Worm (Caenorhabditis elegans) whole organism, L4 larva: ENCODE results near the gene mrps-18B.

ENCODE experiments used
- D1046.2 ChIP-seq: fragments of 200-800 bp; sonication (Bioruptor generic); IDR thresholded peaks from 2 replicates; pipeline ENCODE4 v1.3.6; 2022; ENCODE audit warnings: missing genetic modification characterization, missing compliant biosample characterization
- F10B5.3 ChIP-seq: sonication (generic microtip); optimal IDR thresholded peaks from 2 replicates; lab custom pipeline; 2016; ENCODE audit warnings: mild to moderate bottlenecking, missing genetic modification characterization, missing compliant biosample characterization
- R02D3.7 ChIP-seq: fragments of 150-350 bp; sonication (generic microtip); optimal IDR thresholded peaks from 3 replicates; lab custom pipeline; 2014; ENCODE audit warnings: missing biosample characterization, missing genetic modification characterization
- T20F7.1 ChIP-seq: fragments of 200-800 bp; sonication (Bioruptor generic); optimal IDR thresholded peaks from 2 replicates; lab custom pipeline; 2018; ENCODE audit warnings: mild to moderate bottlenecking, missing genetic modification characterization, missing compliant biosample characterization
- Y48G9A.11 ChIP-seq: fragments of 200-800 bp; sonication (Bioruptor generic); IDR thresholded peaks from 2 replicates; pipeline ENCODE4 v1.3.6; 2022; ENCODE audit warnings: missing genetic modification reagents, missing genetic modification characterization, missing compliant biosample characterization
- ZK337.2 ChIP-seq: fragments of 200-800 bp; sonication (Bioruptor generic); IDR thresholded peaks from 2 replicates; pipeline ENCODE4 v1.3.6; 2022; ENCODE audit warnings: missing genetic modification reagents, missing genetic modification characterization, missing compliant biosample characterization
- ZK546.5 ChIP-seq, 2 experiments: sonication (generic microtip); optimal IDR thresholded peaks; 2 replicates each; lab custom pipeline; 2017; ENCODE audit warnings: missing biosample characterization in 2 of 2, missing genetic modification characterization in 2 of 2
- aha-1 ChIP-seq: fragments of 150-350 bp; peaks from one replicate; lab custom pipeline; 2014; ENCODE audit warnings: missing biosample characterization, missing genetic modification characterization
- ceh-32 ChIP-seq: sonication (generic microtip); optimal IDR thresholded peaks from 2 replicates; lab custom pipeline; 2016; ENCODE audit warnings: mild to moderate bottlenecking, missing genetic modification characterization, missing compliant biosample characterization; ENCODE audit not compliant: poor library complexity
- ceh-62 ChIP-seq: sonication (generic microtip); optimal IDR thresholded peaks from 2 replicates; lab custom pipeline; 2017; ENCODE audit warnings: missing biosample characterization, missing genetic modification characterization
- ceh-82 ChIP-seq: sonication (generic microtip); optimal IDR thresholded peaks from 2 replicates; lab custom pipeline; 2017; ENCODE audit warnings: missing biosample characterization, missing genetic modification characterization
- ctbp-1 ChIP-seq: fragments of 200-800 bp; sonication (Bioruptor generic); IDR thresholded peaks from 2 replicates; pipeline ENCODE4 v1.3.6; 2022; ENCODE audit warnings: missing genetic modification reagents, missing genetic modification characterization, missing compliant biosample characterization
- daf-12 ChIP-seq: fragments of 150-350 bp; optimal IDR thresholded peaks from 2 replicates; lab custom pipeline; 2014; ENCODE audit warnings: missing biosample characterization, missing genetic modification reagents, missing genetic modification characterization
- dmd-6 ChIP-seq: fragments of 200-800 bp; sonication (Bioruptor generic); IDR thresholded peaks from 2 replicates; pipeline ENCODE4 v1.3.6; 2022; ENCODE audit warnings: missing genetic modification reagents, missing genetic modification characterization, missing compliant biosample characterization
- dmd-9 ChIP-seq: fragments of 200-800 bp; sonication (Bioruptor generic); IDR thresholded peaks from 2 replicates; pipeline ENCODE4 v1.3.6; 2022; ENCODE audit warnings: missing genetic modification reagents, missing genetic modification characterization, missing compliant biosample characterization
- dpl-1 ChIP-seq: fragments of 150-350 bp; optimal IDR thresholded peaks from 2 replicates; lab custom pipeline; 2014; ENCODE audit warnings: missing biosample characterization, missing genetic modification reagents, missing genetic modification characterization
- dve-1 ChIP-seq: sonication (generic microtip); optimal IDR thresholded peaks from 2 replicates; lab custom pipeline; 2017; ENCODE audit warnings: antibody characterized with exemption, mild to moderate bottlenecking, missing genetic modification characterization, missing compliant biosample characterization; ENCODE audit not compliant: insufficient read depth
- gei-8 ChIP-seq: fragments of 200-800 bp; sonication (Bioruptor generic); optimal IDR thresholded peaks from 2 replicates; lab custom pipeline; 2018; ENCODE audit warnings: mild to moderate bottlenecking, missing genetic modification characterization, missing compliant biosample characterization
- hif-1 ChIP-seq, 2 experiments: sonication (generic microtip); optimal IDR thresholded peaks; 2 replicates each; lab custom pipeline; 2016 to 2017; ENCODE audit warnings: missing compliant biosample characterization in 2 of 2, missing genetic modification characterization in 2 of 2, missing genetic modification reagents in 2 of 2, missing genotype in 2 of 2, mild to moderate bottlenecking in 1 of 2
- hlh-11 ChIP-seq: fragments of 200-800 bp; sonication (Bioruptor generic); optimal IDR thresholded peaks from 2 replicates; lab custom pipeline; 2018; ENCODE audit warnings: mild to moderate bottlenecking, missing genetic modification characterization, missing compliant biosample characterization
- hlh-30 ChIP-seq: sonication (generic microtip); optimal IDR thresholded peaks from 2 replicates; lab custom pipeline; 2017; ENCODE audit warnings: antibody characterized with exemption, mild to moderate bottlenecking, missing genetic modification characterization, missing compliant biosample characterization; ENCODE audit not compliant: insufficient read depth
- lin-15B ChIP-seq: fragments of 150-350 bp; sonication (generic microtip); optimal IDR thresholded peaks from 3 replicates; lab custom pipeline; 2014; ENCODE audit warnings: missing biosample characterization, missing genetic modification characterization
- madf-5 ChIP-seq, 2 experiments: fragments of 200-800 bp; sonication (Bioruptor generic); IDR thresholded peaks; 2 replicates each; pipeline ENCODE4 v1.3.6; 2022; ENCODE audit warnings: missing compliant biosample characterization in 2 of 2, missing genetic modification characterization in 2 of 2
- madf-9 ChIP-seq: fragments of 200-800 bp; sonication (Bioruptor generic); conservative IDR thresholded peaks from 2 replicates; pipeline ENCODE4 v1.3.6; 2022; ENCODE audit warnings: missing genetic modification reagents, missing genetic modification characterization, missing compliant biosample characterization
- mdl-1 ChIP-seq, 2 experiments: fragments of 150-350 bp in 1 of 2; sonication (generic microtip) in 1 of 2; optimal IDR thresholded peaks; 2 replicates each; lab custom pipeline; 2014 to 2017; ENCODE audit warnings: missing biosample characterization in 2 of 2, missing genetic modification characterization in 2 of 2
- mes-2 ChIP-seq: sonication (generic microtip); optimal IDR thresholded peaks from 2 replicates; lab custom pipeline; 2016; ENCODE audit warnings: missing genotype, mild to moderate bottlenecking, missing genetic modification characterization, missing compliant biosample characterization; ENCODE audit not compliant: poor library complexity, severe bottlenecking
- mxl-3 ChIP-seq: fragments of 200-800 bp; sonication (Bioruptor generic); optimal IDR thresholded peaks from 2 replicates; lab custom pipeline; 2018; ENCODE audit warnings: mild to moderate bottlenecking, missing genetic modification characterization, missing compliant biosample characterization
- nhr-10 ChIP-seq: fragments of 150-350 bp; optimal IDR thresholded peaks from 2 replicates; lab custom pipeline; 2014; ENCODE audit warnings: missing biosample characterization, missing genetic modification characterization
- nhr-102 ChIP-seq: sonication (generic microtip); optimal IDR thresholded peaks from 2 replicates; lab custom pipeline; 2016; ENCODE audit warnings: mild to moderate bottlenecking, missing genetic modification characterization, moderate library complexity, missing compliant biosample characterization
- nhr-11 ChIP-seq: fragments of 150-350 bp; optimal IDR thresholded peaks from 2 replicates; lab custom pipeline; 2014; ENCODE audit warnings: missing biosample characterization, missing genetic modification characterization
- nhr-28 ChIP-seq: fragments of 150-350 bp; optimal IDR thresholded peaks from 2 replicates; lab custom pipeline; 2014; ENCODE audit warnings: missing biosample characterization, missing genetic modification characterization
- nhr-41 ChIP-seq: fragments of 200-800 bp; sonication (Bioruptor generic); IDR thresholded peaks from 2 replicates; pipeline ENCODE4 v1.3.6; 2022; ENCODE audit warnings: missing genetic modification reagents, missing genetic modification characterization, missing compliant biosample characterization
- nhr-48 ChIP-seq: sonication (generic microtip); optimal IDR thresholded peaks from 2 replicates; lab custom pipeline; 2016; ENCODE audit warnings: mild to moderate bottlenecking, missing genetic modification characterization, missing compliant biosample characterization
- nhr-6 ChIP-seq: fragments of 150-350 bp; optimal IDR thresholded peaks from 2 replicates; lab custom pipeline; 2014; ENCODE audit warnings: missing biosample characterization, missing genetic modification characterization
- nhr-77 ChIP-seq: fragments of 150-350 bp; optimal IDR thresholded peaks from 2 replicates; lab custom pipeline; 2014; ENCODE audit warnings: missing biosample characterization, missing genetic modification characterization
- rbr-2 ChIP-seq: sonication (generic microtip); optimal IDR thresholded peaks from 2 replicates; lab custom pipeline; 2016; ENCODE audit warnings: missing genotype, missing genetic modification characterization, missing compliant biosample characterization
- saeg-2 ChIP-seq: fragments of 200-800 bp; sonication (Bioruptor generic); IDR thresholded peaks from 2 replicates; pipeline ENCODE4 v1.3.6; 2022; ENCODE audit warnings: missing genetic modification reagents, missing genetic modification characterization, missing compliant biosample characterization
- sdz-12 ChIP-seq: fragments of 200-800 bp; sonication (Bioruptor generic); optimal IDR thresholded peaks from 2 replicates; lab custom pipeline; 2018; ENCODE audit warnings: mild to moderate bottlenecking, missing genetic modification characterization, missing compliant biosample characterization
- set-16 ChIP-seq: fragments of 200-800 bp; sonication (Bioruptor generic); IDR thresholded peaks from 2 replicates; pipeline ENCODE4 v1.3.6; 2022; ENCODE audit warnings: missing genetic modification reagents, missing genetic modification characterization, missing compliant biosample characterization
- skn-1 ChIP-seq: fragments of 150-350 bp; optimal IDR thresholded peaks from 2 replicates; lab custom pipeline; 2014; ENCODE audit warnings: missing biosample characterization, missing genetic modification characterization
- snpc-1.2 ChIP-seq: fragments of 200-800 bp; sonication (Bioruptor generic); IDR thresholded peaks from 2 replicates; pipeline ENCODE4 v1.3.6; 2022; ENCODE audit warnings: missing genetic modification reagents, missing genetic modification characterization, missing compliant biosample characterization
- snpc-4 ChIP-seq: fragments of 150-350 bp; optimal IDR thresholded peaks from 2 replicates; lab custom pipeline; 2014; ENCODE audit warnings: missing biosample characterization, missing genetic modification characterization
- spr-1 ChIP-seq: sonication (generic microtip); optimal IDR thresholded peaks from 2 replicates; lab custom pipeline; 2016; ENCODE audit warnings: mild to moderate bottlenecking, missing genetic modification characterization, missing compliant biosample characterization
- spr-3 ChIP-seq: fragments of 200-800 bp; sonication (Bioruptor generic); optimal IDR thresholded peaks from 2 replicates; lab custom pipeline; 2018; ENCODE audit warnings: mild to moderate bottlenecking, missing genetic modification characterization, missing compliant biosample characterization
- unc-62 ChIP-seq, 3 experiments: fragments of 150-350 bp in 1 of 3; sonication (generic microtip); optimal IDR thresholded peaks in 2 of 3; peaks in 1 of 3; 1 replicate in 1 of 3; 2 replicates in 2 of 3; lab custom pipeline; 2014 to 2017; ENCODE audit warnings: missing biosample characterization in 3 of 3, missing genetic modification characterization in 3 of 3, missing genetic modification reagents in 3 of 3, missing genotype in 1 of 3
- zfp-2 ChIP-seq: sonication (generic microtip); optimal IDR thresholded peaks from 2 replicates; lab custom pipeline; 2016; ENCODE audit warnings: mild to moderate bottlenecking, missing genetic modification characterization, missing compliant biosample characterization
- zfp-3 ChIP-seq: fragments of 200-800 bp; sonication (Bioruptor generic); conservative IDR thresholded peaks from 2 replicates; pipeline ENCODE4 v1.3.6; 2022; ENCODE audit warnings: missing genetic modification reagents, missing genetic modification characterization, missing compliant biosample characterization
- zip-11 ChIP-seq: fragments of 200-800 bp; sonication (Bioruptor generic); IDR thresholded peaks from 2 replicates; pipeline ENCODE4 v1.3.6; 2022; ENCODE audit warnings: missing genetic modification characterization, missing compliant biosample characterization
- ztf-7 ChIP-seq: fragments of 150-350 bp; optimal IDR thresholded peaks from 2 replicates; lab custom pipeline; 2014; ENCODE audit warnings: missing biosample characterization, missing genetic modification characterization

mrps-18B gene

DNA sequence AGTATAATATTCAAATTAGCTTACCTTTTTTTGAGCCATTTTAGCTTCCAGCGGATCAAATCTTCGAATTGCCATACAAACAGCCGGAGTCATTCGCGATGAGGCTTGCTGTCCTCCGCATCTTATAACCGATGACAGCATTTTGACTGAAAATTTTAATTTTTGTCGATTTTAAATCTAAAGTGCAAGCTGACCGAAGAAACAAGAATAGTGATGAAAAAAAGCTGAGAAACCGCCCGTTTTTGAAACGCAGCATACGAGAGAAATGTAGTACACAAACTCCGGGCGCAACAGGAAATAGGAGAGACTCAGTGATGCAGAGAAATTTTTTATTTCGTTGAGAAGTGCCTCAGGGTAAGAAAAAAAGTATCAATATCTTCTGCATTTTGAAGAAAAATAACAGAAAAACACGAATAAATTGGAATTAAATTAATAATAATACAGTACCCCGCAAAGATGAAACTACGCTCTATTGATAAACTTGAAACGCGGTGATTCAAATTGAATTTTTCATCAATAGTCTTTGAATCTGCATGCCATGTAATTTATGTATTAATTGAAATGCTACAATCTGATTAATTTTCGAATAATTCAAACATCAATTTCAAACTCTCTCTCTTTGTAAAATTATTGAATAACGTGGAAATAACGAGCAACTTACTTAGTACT, 42.2 kb upstream of the mrps-18B start (continued):
- no peak for TF ChIP-seq nhr-102
- peak; percentile 90 for TF ChIP-seq aha-1 (tag; lab: Kevin White, UChicago)
- 0 out of 2 replicates have a peak, but pooled peaks have one; percentile 34 for TF ChIP-seq snpc-1.2 (GFP tag; lab: Robert Waterston, UW)
- no peak for TF ChIP-seq ceh-82 (tag; lab: Kevin White, UChicago)
- no peak for TF ChIP-seq ceh-32 (tag; lab: Kevin White, UChicago)
- TF ChIP-seq dpl-1, result peak; percentile 23
- TF ChIP-seq nhr-11 (tag; lab: Kevin White, UChicago), result peak; percentile 40
- TF ChIP-seq snpc-4 (tag; lab: Kevin White, UChicago), result no peak
- peak; percentile 14 for TF ChIP-seq mxl-3 (GFP tag; lab: Kevin White, UChicago)
- TF ChIP-seq spr-1, result no peak
- no peak for TF ChIP-seq rbr-2
- TF ChIP-seq nhr-77 (tag; lab: Kevin White, UChicago), result peak; percentile 37
- TF ChIP-seq hlh-11, result peak; percentile 47
- TF ChIP-seq, all 104 proteins: peak for 16

DNA sequence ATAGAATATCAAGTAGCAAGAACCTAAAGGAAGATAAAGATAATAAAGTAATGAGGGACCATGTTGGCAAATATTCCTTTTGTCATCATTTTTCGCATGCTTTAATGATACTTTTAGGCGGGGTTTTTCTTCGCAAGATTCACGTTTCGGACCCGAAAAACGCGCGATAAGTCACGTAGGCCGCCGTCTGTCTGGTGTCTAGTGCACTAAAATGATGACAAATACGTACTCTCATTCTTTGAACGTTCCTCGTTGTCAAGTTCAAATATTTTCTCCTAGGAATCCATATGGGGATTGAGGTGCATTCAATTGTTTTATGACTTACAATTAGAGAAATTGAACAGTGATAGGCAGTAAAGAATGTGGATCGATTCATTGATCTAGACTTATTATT, 41.7 kb upstream of the mrps-18B start, which contains the start of gene taap-1:
TSS of gene taap-1 (minus strand) at position 79 of the 394 bp plus-strand sequence.
- TF ChIP-seq nhr-41 (GFP tag; lab: Robert Waterston, UW) (no peak), dmd-6 (peak; percentile 80), dve-1 (tag; lab: Kevin White, UChicago) (no peak), lin-15B (tag; lab: Kevin White, UChicago) (no peak), set-16 (GFP tag; lab: Robert Waterston, UW) (no peak), saeg-2 (GFP tag; lab: Robert Waterston, UW) (no peak), mdl-1 (tag; optimal IDR thresholded peaks at IDR 0.05; lab: Kevin White, UChicago) (peak in 1 of 2 experiments; percentile 44), spr-3 (GFP tag; lab: Kevin White, UChicago) (no peak), ctbp-1 (GFP tag; lab: Robert Waterston, UW) (no peak), ZK546.5 (tag; optimal IDR thresholded peaks at IDR 0.05; lab: Kevin White, UChicago) (no peak), hlh-30 (tag; lab: Kevin White, UChicago) (peak; percentile 10), nhr-28 (peak; percentile 4), nhr-48 (tag; lab: Kevin White, UChicago) (peak; percentile 51), daf-12 (tag; lab: Kevin White, UChicago) (no peak), hlh-11 (peak; percentile 39), unc-62 (GFP tag; optimal IDR thresholded peaks at IDR 0.05 in 1 of 2; lab: Kevin White, UChicago) (no peak), unc-62 (tag; optimal IDR thresholded peaks at IDR 0.05; lab: Kevin White, UChicago) (no peak), skn-1 (tag; lab: Kevin White, UChicago) (no peak), nhr-6 (tag; lab: Kevin White, UChicago) (no peak), madf-9 (GFP tag; lab: Robert Waterston, UW) (no peak), R02D3.7 (tag; lab: Kevin White, UChicago) (no peak), ceh-82 (tag; lab: Kevin White, UChicago) (no peak), gei-8 (GFP tag; lab: Kevin White, UChicago) (no peak), sdz-12 (GFP tag; lab: Kevin White, UChicago) (no peak), ZK337.2 (no peak), hif-1 (tag; optimal IDR thresholded peaks at IDR 0.05; lab: Kevin White, UChicago) (peak; percentile 94 to 100), ceh-62 (tag; lab: Kevin White, UChicago) (no peak), mxl-3 (GFP tag; lab: Kevin White, UChicago) (no peak), madf-5 (GFP tag; IDR thresholded peaks at IDR 0.05; lab: Robert Waterston, UW) (no peak), ztf-7 (tag; lab: Kevin White, UChicago) (no peak), D1046.2 (no peak), zfp-2 (tag; lab: Kevin White, UChicago) (no peak), nhr-10 (no peak), zip-11 (no peak), Y48G9A.11 (GFP tag; lab: Robert Waterston, UW) (no peak), T20F7.1 (GFP tag; lab: Kevin White, UChicago) (no peak), mes-2 (tag; lab: Kevin White, UChicago) (peak; percentile 15), dmd-9 (no peak), zfp-3 (GFP tag; lab: Robert Waterston, UW) (no peak), F10B5.3 (tag; lab: Kevin White, UChicago) (no peak)
